Fruit fly (Drosophila melanogaster) whole organism, embryonic: ENCODE results near the gene Egfrap.
A peak's percentile ranks its signal among the peaks of the same experiment; 100 is the strongest.

ENCODE experiments used
- CG10147 ChIP-seq: fragments of 200-800 bp; sonication (Bioruptor generic); optimal IDR thresholded peaks from 2 replicates; lab custom pipeline; 2019; ENCODE audit warnings: missing biosample characterization, mild to moderate bottlenecking, missing genetic modification characterization, moderate library complexity
- CG1024 ChIP-seq: fragments of 200-800 bp; sonication (Bioruptor generic); IDR thresholded peaks from 2 replicates; pipeline ENCODE4 v1.3.6; 2022; ENCODE audit warnings: missing biosample characterization, missing genetic modification characterization
- CG10431 ChIP-seq: fragments of 200-800 bp; sonication (Bioruptor generic); optimal IDR thresholded peaks from 3 replicates; lab custom pipeline; 2018; ENCODE audit warnings: missing biosample characterization, mild to moderate bottlenecking, missing genetic modification characterization
- CG10462 ChIP-seq: fragments of 200-800 bp; sonication (Bioruptor generic); optimal IDR thresholded peaks from 2 replicates; lab custom pipeline; 2016; ENCODE audit warnings: missing biosample characterization, missing genetic modification characterization
- CG12219 ChIP-seq: fragments of 200-800 bp; sonication (Bioruptor generic); optimal IDR thresholded peaks from 3 replicates; lab custom pipeline; 2018; ENCODE audit warnings: missing biosample characterization, mild to moderate bottlenecking, missing genetic modification characterization
- CG1233 ChIP-seq: fragments of 200-800 bp; sonication (Bioruptor generic); optimal IDR thresholded peaks from 4 replicates; lab custom pipeline; 2018; ENCODE audit warnings: missing biosample characterization, mild to moderate bottlenecking, missing genetic modification characterization
- CG14014 ChIP-seq: fragments of 200-800 bp; sonication (Bioruptor generic); IDR thresholded peaks from 2 replicates; pipeline ENCODE4 v1.3.6; 2022; ENCODE audit warnings: missing biosample characterization, missing genetic modification characterization
- CG16863 ChIP-seq: fragments of 200-800 bp; sonication (Bioruptor generic); optimal IDR thresholded peaks from 3 replicates; lab custom pipeline; 2016; ENCODE audit warnings: missing biosample characterization, missing genetic modification characterization
- CG17359 ChIP-seq: fragments of 200-800 bp; sonication (Bioruptor generic); optimal IDR thresholded peaks from 3 replicates; lab custom pipeline; 2018; ENCODE audit warnings: missing biosample characterization, mild to moderate bottlenecking, missing genetic modification characterization, moderate library complexity
- CG17361 ChIP-seq: fragments of 200-800 bp; sonication (Bioruptor generic); IDR thresholded peaks from 3 replicates; pipeline ENCODE4 v1.3.6; 2022; ENCODE audit warnings: missing biosample characterization, missing genetic modification characterization
- CG17829 ChIP-seq: fragments of 200-800 bp; optimal IDR thresholded peaks from 2 replicates; lab custom pipeline; 2019; ENCODE audit warnings: missing biosample characterization, mild to moderate bottlenecking, missing genetic modification characterization, moderate library complexity
- CG42726 ChIP-seq: fragments of 200-800 bp; sonication (Bioruptor generic); IDR thresholded peaks from 2 replicates; pipeline ENCODE4 v1.3.6; 2022; ENCODE audit warnings: missing biosample characterization, missing genetic modification characterization; ENCODE audit not compliant: partially characterized antibody
- CG6654 ChIP-seq: fragments of 200-800 bp; sonication (Bioruptor generic); optimal IDR thresholded peaks from 2 replicates; lab custom pipeline; 2017; ENCODE audit warnings: missing biosample characterization, mild to moderate bottlenecking, missing genetic modification characterization
- CG6765 ChIP-seq: fragments of 200-800 bp; sonication (Bioruptor generic); optimal IDR thresholded peaks from 3 replicates; lab custom pipeline; 2017; ENCODE audit warnings: missing biosample characterization, mild to moderate bottlenecking, missing genetic modification characterization
- CG6854 ChIP-seq: fragments of 200-800 bp; sonication (Bioruptor generic); optimal IDR thresholded peaks from 3 replicates; lab custom pipeline; 2017; ENCODE audit warnings: missing biosample characterization, mild to moderate bottlenecking, missing genetic modification characterization
- CG7786 ChIP-seq: fragments of 200-800 bp; sonication (Bioruptor generic); optimal IDR thresholded peaks from 2 replicates; lab custom pipeline; 2016; ENCODE audit warnings: missing biosample characterization, missing genetic modification characterization
- CG7928 ChIP-seq: fragments of 200-800 bp; sonication (Bioruptor generic); optimal IDR thresholded peaks from 2 replicates; lab custom pipeline; 2017; ENCODE audit warnings: missing biosample characterization, mild to moderate bottlenecking, missing genetic modification characterization
- CG7987 ChIP-seq: fragments of 200-800 bp; sonication (Bioruptor generic); optimal IDR thresholded peaks from 2 replicates; lab custom pipeline; 2018; ENCODE audit warnings: missing biosample characterization, mild to moderate bottlenecking, missing genetic modification characterization, moderate library complexity
- CkIIα-i1 ChIP-seq: fragments of 200-800 bp; sonication (Bioruptor generic); IDR thresholded peaks from 2 replicates; pipeline ENCODE4 v1.3.6; 2022; ENCODE audit warnings: missing biosample characterization, missing genetic modification characterization
- ERR ChIP-seq: fragments of 200-800 bp; sonication (Bioruptor generic); optimal IDR thresholded peaks from 2 replicates; lab custom pipeline; 2016; ENCODE audit warnings: missing biosample characterization, missing genetic modification characterization
- NC2α ChIP-seq: fragments of 200-800 bp; sonication (Bioruptor generic); optimal IDR thresholded peaks from 2 replicates; lab custom pipeline; 2016; ENCODE audit warnings: missing biosample characterization, missing genetic modification characterization
- Neu2 ChIP-seq: fragments of 200-800 bp; sonication (Bioruptor generic); optimal IDR thresholded peaks from 3 replicates; lab custom pipeline; 2016; ENCODE audit warnings: missing biosample characterization, missing genetic modification characterization, borderline replicate concordance
- Nf-YA ChIP-seq: fragments of 200-800 bp; sonication (Bioruptor generic); IDR thresholded peaks from 2 replicates; pipeline ENCODE4 v1.3.6; 2022; ENCODE audit warnings: missing biosample characterization, missing genetic modification characterization
- Optix ChIP-seq: fragments of 200-800 bp; sonication (Bioruptor generic); IDR thresholded peaks from 3 replicates; pipeline ENCODE4 v1.3.6; 2022; ENCODE audit warnings: missing biosample characterization, missing genetic modification characterization
- Rfx ChIP-seq: fragments of 200-800 bp; sonication (Bioruptor generic); IDR thresholded peaks from 2 replicates; pipeline ENCODE4 v1.3.6; 2022; ENCODE audit warnings: missing biosample characterization, missing genetic modification characterization
- Scr ChIP-seq: fragments of 200-800 bp; sonication (Bioruptor generic); IDR thresholded peaks from 2 replicates; pipeline ENCODE4 v1.3.6; 2022; ENCODE audit warnings: missing biosample characterization, missing genetic modification characterization; ENCODE audit not compliant: partially characterized antibody
- Sox100B ChIP-seq: fragments of 200-800 bp; sonication (Bioruptor generic); optimal IDR thresholded peaks from 3 replicates; lab custom pipeline; 2018; ENCODE audit warnings: missing biosample characterization, mild to moderate bottlenecking, missing genetic modification characterization
- Stat92E ChIP-seq, 3 experiments: fragments of >200 bp in 2 of 3; fragments of 200-800 bp in 1 of 3; sonication (Bioruptor generic) in 1 of 3; optimal IDR thresholded peaks; 2 replicates each; lab custom pipeline; 2017 to 2019; ENCODE audit warnings: missing biosample characterization in 3 of 3, missing genetic modification characterization in 3 of 3, mild to moderate bottlenecking in 1 of 3, moderate library complexity in 1 of 3
- Trl ChIP-seq, 3 experiments: fragments of >200 bp in 2 of 3; fragments of 200-800 bp in 1 of 3; sonication (Bioruptor generic) in 1 of 3; optimal IDR thresholded peaks; 2 replicates in 1 of 3; 3 replicates in 2 of 3; lab custom pipeline; 2016 to 2017; ENCODE audit warnings: missing biosample characterization in 1 of 3, missing genetic modification characterization in 1 of 3
- Xbp1 ChIP-seq: fragments of 200-800 bp; sonication (Bioruptor generic); optimal IDR thresholded peaks from 3 replicates; lab custom pipeline; 2016; ENCODE audit warnings: missing biosample characterization, mild to moderate bottlenecking, missing genetic modification characterization
- YL-1 ChIP-seq: fragments of 200-800 bp; sonication (Bioruptor generic); optimal IDR thresholded peaks from 3 replicates; lab custom pipeline; 2017; ENCODE audit warnings: missing biosample characterization, mild to moderate bottlenecking, missing genetic modification characterization
- abd-A ChIP-seq: fragments of 200-800 bp; sonication (Bioruptor generic); optimal IDR thresholded peaks from 3 replicates; lab custom pipeline; 2019; ENCODE audit warnings: missing biosample characterization, mild to moderate bottlenecking, missing genetic modification characterization, moderate library complexity
- bigmax ChIP-seq: fragments of 200-800 bp; sonication (Bioruptor generic); optimal IDR thresholded peaks from 2 replicates; lab custom pipeline; 2018; ENCODE audit warnings: missing biosample characterization, mild to moderate bottlenecking, missing genetic modification characterization
- crp ChIP-seq, 2 experiments: fragments of 200-800 bp; sonication (Bioruptor generic); optimal IDR thresholded peaks; 2 replicates in 1 of 2; 3 replicates in 1 of 2; lab custom pipeline; 2017; ENCODE audit warnings: missing biosample characterization in 2 of 2, missing genetic modification characterization in 2 of 2, mild to moderate bottlenecking in 1 of 2, moderate library complexity in 1 of 2
- dmrt99B ChIP-seq: fragments of 200-800 bp; sonication (Bioruptor generic); optimal IDR thresholded peaks from 2 replicates; lab custom pipeline; 2018; ENCODE audit warnings: missing biosample characterization, mild to moderate bottlenecking, missing genetic modification characterization, moderate library complexity
- en ChIP-seq: fragments of 200-800 bp; sonication (Bioruptor generic); optimal IDR thresholded peaks from 2 replicates; lab custom pipeline; 2016; ENCODE audit warnings: missing biosample characterization, missing genetic modification characterization
- esg ChIP-seq: fragments of 200-800 bp; sonication (Bioruptor generic); conservative IDR thresholded peaks from 2 replicates; pipeline ENCODE4 v1.3.6; 2022; ENCODE audit warnings: missing biosample characterization, missing genetic modification characterization
- fru ChIP-seq: fragments of >200 bp; optimal IDR thresholded peaks from 2 replicates; lab custom pipeline; 2017
- hth ChIP-seq: fragments of >200 bp; optimal IDR thresholded peaks from 2 replicates; lab custom pipeline; 2017; ENCODE audit warnings: inconsistent platforms
- jumu ChIP-seq: fragments of 200-800 bp; sonication (Bioruptor generic); optimal IDR thresholded peaks from 3 replicates; lab custom pipeline; 2016; ENCODE audit warnings: missing biosample characterization, missing genetic modification characterization
- knrl ChIP-seq: fragments of 200-800 bp; sonication (Bioruptor generic); IDR thresholded peaks from 3 replicates; pipeline ENCODE4 v1.3.6; 2022; ENCODE audit warnings: missing biosample characterization, missing genetic modification characterization; ENCODE audit not compliant: partially characterized antibody
- luna ChIP-seq: fragments of 200-800 bp; sonication (Bioruptor generic); optimal IDR thresholded peaks from 2 replicates; lab custom pipeline; 2016; ENCODE audit warnings: missing biosample characterization, missing genetic modification characterization
- maf-S ChIP-seq: fragments of 200-800 bp; sonication (Bioruptor generic); optimal IDR thresholded peaks from 2 replicates; lab custom pipeline; 2016; ENCODE audit warnings: missing biosample characterization, missing genetic modification characterization
- oc ChIP-seq: fragments of 200-800 bp; sonication (Bioruptor generic); optimal IDR thresholded peaks from 2 replicates; lab custom pipeline; 2018; ENCODE audit warnings: missing biosample characterization, mild to moderate bottlenecking, missing genetic modification characterization, moderate library complexity
- p53 ChIP-seq: fragments of 200-800 bp; sonication (Bioruptor generic); optimal IDR thresholded peaks from 2 replicates; lab custom pipeline; 2016; ENCODE audit warnings: missing biosample characterization, missing genetic modification characterization
- phol ChIP-seq: fragments of 200-800 bp; sonication (Bioruptor generic); optimal IDR thresholded peaks from 3 replicates; lab custom pipeline; 2018; ENCODE audit warnings: missing biosample characterization, mild to moderate bottlenecking, missing genetic modification characterization, moderate library complexity
- pum ChIP-seq: fragments of 200-800 bp; sonication (Bioruptor generic); optimal IDR thresholded peaks from 2 replicates; lab custom pipeline; 2016; ENCODE audit warnings: missing biosample characterization, missing genetic modification characterization
- sens-2 ChIP-seq: fragments of 200-800 bp; sonication (Bioruptor generic); IDR thresholded peaks from 2 replicates; pipeline ENCODE4 v1.3.6; 2022; ENCODE audit warnings: missing biosample characterization, missing genetic modification characterization
- shn ChIP-seq: fragments of 200-800 bp; sonication (Bioruptor generic); optimal IDR thresholded peaks from 3 replicates; lab custom pipeline; 2016; ENCODE audit warnings: missing biosample characterization, missing genetic modification characterization
- tna ChIP-seq: fragments of 200-800 bp; sonication (Bioruptor generic); IDR thresholded peaks from 2 replicates; pipeline ENCODE4 v1.3.6; 2022; ENCODE audit warnings: missing biosample characterization, missing genetic modification characterization; ENCODE audit not compliant: partially characterized antibody

Egfrap gene

DNA sequence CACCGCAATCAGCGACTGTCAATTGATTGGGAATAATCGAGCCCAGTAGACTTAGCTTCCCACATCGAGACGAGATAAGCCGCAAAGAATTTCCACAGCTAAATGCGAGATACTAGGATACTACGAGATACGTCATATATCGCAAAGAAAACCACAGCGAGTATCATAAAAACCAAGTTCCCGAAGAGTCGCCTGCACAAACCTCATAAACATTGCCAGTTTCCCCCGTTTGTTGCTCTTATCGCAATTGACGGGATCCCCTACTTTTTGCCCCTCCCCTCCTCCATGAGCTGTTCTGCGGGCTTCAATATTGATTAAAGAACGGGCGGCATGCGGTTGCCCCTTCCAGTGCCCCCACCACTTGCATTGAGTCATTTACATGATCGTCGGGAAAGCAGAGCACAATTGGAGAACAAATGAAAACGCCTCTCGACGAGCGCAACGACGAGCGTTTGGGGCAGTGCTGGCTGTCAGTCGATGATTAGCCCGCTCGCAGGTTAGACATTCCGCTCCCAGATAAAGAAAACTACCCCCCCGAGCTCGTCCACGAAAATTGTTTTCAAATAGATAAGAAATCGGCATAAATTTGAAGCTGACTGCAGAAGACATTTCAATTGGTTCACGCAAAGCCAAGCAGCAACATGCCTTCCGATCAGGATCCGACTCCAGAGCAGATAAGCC is 28.3 kb downstream of the Egfrap start, which contains the start of gene CG32407 (continued):
- no peak for TF ChIP-seq CG12219 (GFP tag; lab: Kevin White, UChicago)
- TF ChIP-seq CG10431: no peak
- TF ChIP-seq CG1024 (GFP tag; lab: Robert Waterston, UW): no peak
- TF ChIP-seq CG10462 (GFP tag; lab: Kevin White, UChicago): no peak
- no peak for TF ChIP-seq p53 (GFP tag; lab: Kevin White, UChicago)
- no peak for TF ChIP-seq CG7928 (GFP tag; lab: Kevin White, UChicago)
- TF ChIP-seq sens-2: peak; percentile 56; the same call in 1 of the 2 replicates
- TF ChIP-seq YL-1 (GFP tag; lab: Kevin White, UChicago): no peak
- TF ChIP-seq Scr: no peak
- no peak for TF ChIP-seq CG1233
- no peak for TF ChIP-seq CG6854
- no peak for TF ChIP-seq tna (GFP tag; lab: Robert Waterston, UW)
- no peak for TF ChIP-seq shn (GFP tag; lab: Kevin White, UChicago)
- no peak for TF ChIP-seq ERR (GFP tag; lab: Kevin White, UChicago)
- no peak for TF ChIP-seq maf-S (GFP tag; lab: Kevin White, UChicago)
- TF ChIP-seq CkIIα-i1 (GFP tag; lab: Robert Waterston, UW): no peak
- no peak for TF ChIP-seq dmrt99B
- no peak for TF ChIP-seq bigmax (GFP tag; lab: Kevin White, UChicago)
- TF ChIP-seq Sox100B: peak; percentile 4
- TF ChIP-seq CG7786 (GFP tag; lab: Kevin White, UChicago): no peak
- no peak for TF ChIP-seq CG42726
- TF ChIP-seq NC2α (GFP tag; lab: Kevin White, UChicago): no peak
- no peak for TF ChIP-seq CG6654 (GFP tag; lab: Kevin White, UChicago)
- no peak for TF ChIP-seq hth (lab: Kevin White, UChicago)
- TF ChIP-seq CG14014 (GFP tag; lab: Robert Waterston, UW): no peak
- TF ChIP-seq CG16863: no peak
- TF ChIP-seq knrl (GFP tag; lab: Robert Waterston, UW): no peak
- TF ChIP-seq Xbp1 (GFP tag; lab: Kevin White, UChicago): no peak
- TF ChIP-seq phol: no peak
- no peak for TF ChIP-seq Rfx (GFP tag; lab: Robert Waterston, UW)
- peak; percentile 26 for TF ChIP-seq CG7987 (GFP tag; lab: Kevin White, UChicago)
- no peak for TF ChIP-seq Neu2 (GFP tag; lab: Kevin White, UChicago)
- TF ChIP-seq en (GFP tag; lab: Kevin White, UChicago): no peak
- TF ChIP-seq abd-A (tag; lab: Kevin White, UChicago): no peak
- TF ChIP-seq Nf-YA: no peak
- no peak for TF ChIP-seq CG17359
- TF ChIP-seq CG6765 (GFP tag; lab: Kevin White, UChicago): no peak
- TF ChIP-seq luna (GFP tag; lab: Kevin White, UChicago): no peak
- no peak for TF ChIP-seq CG17361 (GFP tag; lab: Robert Waterston, UW)
- TF ChIP-seq jumu (GFP tag; lab: Kevin White, UChicago): no peak
- no peak for TF ChIP-seq crp (GFP tag; optimal IDR thresholded peaks at IDR 0.05; lab: Kevin White, UChicago)
- no peak for TF ChIP-seq Stat92E (GFP tag; optimal IDR thresholded peaks at IDR 0.05; lab: Kevin White, UChicago)
- no peak for TF ChIP-seq pum (GFP tag; lab: Kevin White, UChicago)
- TF ChIP-seq fru (lab: Kevin White, UChicago): no peak
- no peak for TF ChIP-seq esg (GFP tag; lab: Robert Waterston, UW)
- no peak for TF ChIP-seq oc (tag; lab: Kevin White, UChicago)
- TF ChIP-seq Optix (GFP tag; lab: Robert Waterston, UW): 0 out of 3 replicates have a peak, but pooled peaks have one; percentile 27
- TF ChIP-seq Trl (optimal IDR thresholded peaks at IDR 0.05; lab: Kevin White, UChicago): peak in 1 of 2 experiments; percentile 18
- TF ChIP-seq Trl (GFP tag; optimal IDR thresholded peaks at IDR 0.05; lab: Kevin White, UChicago): no peak
- no peak for TF ChIP-seq CG17829 (tag; lab: Kevin White, UChicago)
- no peak for TF ChIP-seq CG10147 (GFP tag; lab: Kevin White, UChicago)
